Worm (Caenorhabditis elegans): ENCODE results near the gene F42A6.6.
"Not testable (repeated sequence)": the region's sequence is repeated elsewhere in the genome, so short reads cannot be mapped to it uniquely, and the experiment has no call there.

- peak; percentile 81 for TF ChIP-seq egrh-3 (GFP tag; IDR thresholded peaks at IDR 0.05)
- not testable (repeated sequence) for TF ChIP-seq lin-54 (GFP tag; optimal IDR thresholded peaks at IDR 0.05); C17E4.6 (GFP tag; IDR thresholded peaks at IDR 0.05); let-607 (tag; optimal IDR thresholded peaks at IDR 0.05); snpc-4 (GFP tag; optimal IDR thresholded peaks at IDR 0.05); snpc-4 (tag; optimal IDR thresholded peaks at IDR 0.05); ama-1 (optimal IDR thresholded peaks at IDR 0.05); ama-1 (GFP tag; optimal IDR thresholded peaks at IDR 0.05); snpc-3.4 (tag; optimal IDR thresholded peaks at IDR 0.05); B0019.2 (GFP tag; conservative IDR thresholded peaks at IDR 0.05); efl-1 (GFP tag; optimal IDR thresholded peaks at IDR 0.05); ztf-22 (GFP tag; optimal IDR thresholded peaks at IDR 0.05); aptf-3 (GFP tag; IDR thresholded peaks at IDR 0.05); mel-28 (tag; optimal IDR thresholded peaks at IDR 0.05; ENCODE audit: borderline replicate concordance); Y79H2A.3 (GFP tag; conservative IDR thresholded peaks at IDR 0.05); ztf-25 (GFP tag; IDR thresholded peaks at IDR 0.05)
Measured at ce11 chrIV:3320778-3321177, 15.9 kb downstream of the F42A6.6 start.

All from whole organism, young adult.